Fruit fly (Drosophila melanogaster): ENCODE measurements around the gene IKKepsilon.

DNA sequence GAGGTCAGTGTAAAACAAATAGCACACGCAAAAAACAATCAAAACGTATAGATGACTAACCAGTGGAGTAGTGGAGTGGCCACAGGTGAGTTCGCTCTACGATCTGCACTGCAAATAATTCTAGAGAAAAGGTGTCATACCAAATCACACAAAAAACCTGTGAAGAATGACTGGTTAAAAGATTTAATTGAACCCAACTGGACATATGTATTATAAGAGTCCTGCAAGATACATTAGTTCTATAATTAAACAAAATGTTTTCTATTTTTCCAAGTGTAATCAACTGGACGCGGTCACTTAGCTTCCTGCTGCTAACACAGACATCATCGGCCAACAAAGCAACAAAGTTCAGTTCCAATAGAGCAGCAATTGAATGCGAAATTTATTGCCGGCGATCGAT, 48.2 kb downstream of the IKKepsilon start:
- TF ChIP-seq CG6854 (GFP tag; optimal IDR thresholded peaks at IDR 0.05) (no peak), eg (GFP tag; IDR thresholded peaks at IDR 0.05) (0 out of 3 replicates have a peak, but pooled peaks have one; percentile 33)

Data from whole organism, prepupa.